Fruit fly (Drosophila melanogaster) whole organism, adult: ENCODE results near the gene CG5790.

ENCODE experiments used
- CG11617 ChIP-seq: fragments of 200-800 bp; sonication (Bioruptor generic); optimal IDR thresholded peaks from 2 replicates; lab custom pipeline; 2017; ENCODE audit warnings: mild to moderate bottlenecking, missing biosample characterization, missing genetic modification reagents, missing genetic modification characterization
- CG12768 ChIP-seq: fragments of 200-800 bp; sonication (Bioruptor generic); optimal IDR thresholded peaks from 2 replicates; lab custom pipeline; 2017; ENCODE audit warnings: missing biosample characterization, missing genetic modification characterization, mild to moderate bottlenecking, moderate library complexity, missing genetic modification reagents
- CG14711 ChIP-seq: fragments of 200-800 bp; sonication (Bioruptor generic); optimal IDR thresholded peaks from 2 replicates; lab custom pipeline; 2018; ENCODE audit warnings: missing biosample characterization, mild to moderate bottlenecking, missing genetic modification characterization, moderate library complexity
- CG1620 ChIP-seq: fragments of 200-800 bp; sonication (Bioruptor generic); optimal IDR thresholded peaks from 2 replicates; lab custom pipeline; 2016; ENCODE audit warnings: missing biosample characterization, missing genetic modification characterization
- CG33017 ChIP-seq: fragments of 200-800 bp; sonication (Bioruptor generic); optimal IDR thresholded peaks from 2 replicates; lab custom pipeline; 2018; ENCODE audit warnings: missing biosample characterization, mild to moderate bottlenecking, missing genetic modification characterization, moderate library complexity
- CG5204 ChIP-seq: fragments of 200-800 bp; sonication (Bioruptor generic); optimal IDR thresholded peaks from 2 replicates; lab custom pipeline; 2016; ENCODE audit warnings: missing biosample characterization, missing genetic modification characterization
- CG7045 ChIP-seq: fragments of 200-800 bp; sonication (Bioruptor generic); optimal IDR thresholded peaks from 2 replicates; lab custom pipeline; 2017; ENCODE audit warnings: missing biosample characterization, mild to moderate bottlenecking, missing genetic modification characterization
- CG7101 ChIP-seq: fragments of 200-800 bp; sonication (Bioruptor generic); optimal IDR thresholded peaks from 2 replicates; lab custom pipeline; 2018; ENCODE audit warnings: missing biosample characterization, mild to moderate bottlenecking, missing genetic modification characterization, moderate library complexity
- Clk ChIP-seq: fragments of 200-800 bp; sonication (Bioruptor generic); optimal IDR thresholded peaks from 2 replicates; lab custom pipeline; 2017; ENCODE audit warnings: missing biosample characterization, missing genetic modification characterization
- Crg-1 ChIP-seq: fragments of 200-800 bp; sonication (Bioruptor generic); optimal IDR thresholded peaks from 2 replicates; lab custom pipeline; 2016; ENCODE audit warnings: missing biosample characterization, missing genetic modification characterization
- Hr96 ChIP-seq: fragments of 200-800 bp; sonication (Bioruptor generic); optimal IDR thresholded peaks from 2 replicates; lab custom pipeline; 2016; ENCODE audit warnings: missing biosample characterization, missing genetic modification characterization
- Mnt ChIP-seq: fragments of 200-800 bp; sonication (Bioruptor generic); optimal IDR thresholded peaks from 2 replicates; lab custom pipeline; 2016; ENCODE audit warnings: missing biosample characterization, mild to moderate bottlenecking, missing genetic modification characterization
- bab1 ChIP-seq: fragments of 200-800 bp; sonication (Bioruptor generic); optimal IDR thresholded peaks from 3 replicates; lab custom pipeline; 2019; ENCODE audit warnings: missing biosample characterization, mild to moderate bottlenecking, missing genetic modification characterization, moderate library complexity
- cic ChIP-seq: fragments of 200-800 bp; sonication (Bioruptor generic); optimal IDR thresholded peaks from 2 replicates; lab custom pipeline; 2017; ENCODE audit warnings: missing biosample characterization, mild to moderate bottlenecking, missing genetic modification characterization, moderate library complexity
- cnc ChIP-seq, 2 experiments: fragments of >200 bp; optimal IDR thresholded peaks; 2 replicates each; lab custom pipeline; 2017
- kay ChIP-seq: fragments of 200-800 bp; sonication (Bioruptor generic); peaks from one replicate; lab custom pipeline; 2016; ENCODE audit warnings: missing biosample characterization, missing genetic modification characterization, borderline replicate concordance
- ovo ChIP-seq: fragments of 200-800 bp; sonication (Bioruptor generic); optimal IDR thresholded peaks from 2 replicates; lab custom pipeline; 2016; ENCODE audit warnings: missing biosample characterization, missing genetic modification characterization
- pad ChIP-seq: fragments of 200-800 bp; sonication (Bioruptor generic); optimal IDR thresholded peaks from 3 replicates; lab custom pipeline; 2017; ENCODE audit warnings: missing biosample characterization, missing genetic modification characterization, mild to moderate bottlenecking, moderate library complexity, missing genetic modification reagents
- tj ChIP-seq: fragments of 200-800 bp; sonication (Bioruptor generic); optimal IDR thresholded peaks from 3 replicates; lab custom pipeline; 2017; ENCODE audit warnings: missing biosample characterization, mild to moderate bottlenecking, missing genetic modification characterization, moderate library complexity
- toe ChIP-seq: fragments of 200-800 bp; sonication (Bioruptor generic); optimal IDR thresholded peaks from 2 replicates; lab custom pipeline; 2016; ENCODE audit warnings: missing biosample characterization, missing genetic modification characterization

CG5790 gene

DNA sequence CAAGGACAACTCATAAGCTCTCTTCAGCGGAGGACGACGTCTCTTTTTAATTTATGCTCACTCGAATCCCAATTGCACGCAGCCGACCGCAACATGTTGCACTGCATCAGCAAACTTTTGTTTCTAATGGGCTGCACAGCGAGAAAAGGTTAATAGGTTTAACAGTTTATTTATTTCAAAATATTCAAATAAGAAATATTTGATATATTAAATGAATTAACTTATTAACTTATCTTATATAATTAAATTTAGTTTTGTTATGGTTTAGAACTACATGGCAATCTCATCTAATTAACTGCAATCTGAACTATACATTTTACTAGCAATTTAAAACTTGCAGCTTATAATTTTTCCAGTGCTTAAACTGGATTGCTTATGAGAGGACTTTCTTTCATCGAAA, 20.8 kb downstream of the CG5790 start:
- TF ChIP-seq Hr96 (GFP tag; lab: Kevin White, UChicago) (no peak), CG14711 (tag; lab: Kevin White, UChicago) (no peak), CG7045 (GFP tag; lab: Kevin White, UChicago) (no peak)

DNA sequence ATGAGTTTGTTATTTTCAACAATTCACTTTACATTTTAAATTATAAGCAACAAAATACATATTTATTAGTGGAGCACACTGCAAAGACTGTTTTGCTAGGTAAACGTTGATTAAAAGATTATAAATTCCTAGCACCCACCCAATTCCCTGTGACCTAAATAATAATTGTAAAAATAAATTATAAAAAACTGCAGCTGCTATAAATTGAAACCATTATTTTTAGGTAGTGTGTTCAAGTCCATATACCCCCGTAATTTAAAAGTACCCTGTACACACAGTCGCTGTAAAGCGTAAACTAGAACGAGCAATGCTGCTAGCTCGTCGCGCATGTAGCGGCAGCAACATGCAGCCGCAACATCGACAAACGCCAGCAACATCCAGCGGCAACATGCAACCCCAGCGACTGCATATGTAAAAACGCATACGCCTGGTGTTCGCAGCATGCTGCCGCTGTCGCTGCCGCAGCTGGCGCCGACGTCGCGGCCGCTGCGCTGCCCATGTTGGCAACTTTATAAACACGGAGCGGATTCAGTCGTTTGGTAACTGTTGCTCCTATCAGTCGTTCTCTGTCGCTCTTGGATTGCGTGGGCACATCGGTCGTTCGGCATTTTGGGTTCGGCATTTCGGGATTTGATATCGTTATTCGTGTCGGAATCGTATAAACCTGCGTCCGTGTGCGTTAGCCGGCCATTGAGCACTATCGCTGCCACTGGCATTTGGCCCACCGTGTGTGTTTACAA, 25.1 kb downstream of the CG5790 start, which contains the start of gene Fas3:
TSS of gene Fas3 (plus strand) at position 526 of the 740 bp plus-strand sequence.
- TF ChIP-seq toe (GFP tag; lab: Kevin White, UChicago) (no peak), tj (GFP tag; lab: Kevin White, UChicago) (peak; percentile 17), CG7101 (tag; lab: Kevin White, UChicago) (no peak), CG1620 (GFP tag; lab: Kevin White, UChicago) (no peak), Hr96 (GFP tag; lab: Kevin White, UChicago) (no peak), CG33017 (tag; lab: Kevin White, UChicago) (no peak), Crg-1 (GFP tag; lab: Kevin White, UChicago) (no peak), cic (GFP tag; lab: Kevin White, UChicago) (peak; percentile 9), cnc (optimal IDR thresholded peaks at IDR 0.05; lab: Kevin White, UChicago) (no peak), CG14711 (tag; lab: Kevin White, UChicago) (no peak), pad (GFP tag; lab: Kevin White, UChicago) (no peak), Clk (no peak), bab1 (GFP tag; lab: Kevin White, UChicago) (peak; percentile 49), kay (GFP tag; lab: Kevin White, UChicago) (no peak), CG12768 (no peak), CG7045 (GFP tag; lab: Kevin White, UChicago) (peak; percentile 10), ovo (no peak), CG5204 (GFP tag; lab: Kevin White, UChicago) (no peak), CG11617 (GFP tag; lab: Kevin White, UChicago) (no peak), Mnt (GFP tag; lab: Kevin White, UChicago) (no peak)

DNA sequence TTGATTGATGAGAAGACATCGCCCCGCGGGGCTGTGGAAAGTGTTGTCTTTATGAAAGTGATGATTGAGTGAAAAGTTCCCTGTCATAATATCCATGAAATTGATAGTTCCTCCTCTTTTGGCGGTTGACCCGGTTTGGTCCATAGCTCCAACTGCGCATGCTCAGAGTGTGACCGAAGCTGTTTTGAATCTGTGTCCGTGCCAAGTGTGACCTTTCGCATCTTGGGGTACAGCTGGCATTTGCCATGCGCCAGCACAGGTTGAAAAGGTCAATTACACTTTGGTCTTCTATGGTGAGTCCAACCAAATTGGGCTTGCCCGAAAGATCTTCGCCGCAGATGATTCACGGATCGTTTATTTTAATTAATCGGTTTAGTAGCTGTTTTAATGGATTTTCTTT, 26.3 kb downstream of the CG5790 start:
- TF ChIP-seq kay (GFP tag; lab: Kevin White, UChicago): no peak
- TF ChIP-seq CG1620 (GFP tag; lab: Kevin White, UChicago): no peak
- TF ChIP-seq CG7045 (GFP tag; lab: Kevin White, UChicago): no peak
- TF ChIP-seq cnc (optimal IDR thresholded peaks at IDR 0.05; lab: Kevin White, UChicago): no peak
- TF ChIP-seq cic (GFP tag; lab: Kevin White, UChicago): no peak
- TF ChIP-seq ovo: no peak
- no peak for TF ChIP-seq toe (GFP tag; lab: Kevin White, UChicago)

DNA sequence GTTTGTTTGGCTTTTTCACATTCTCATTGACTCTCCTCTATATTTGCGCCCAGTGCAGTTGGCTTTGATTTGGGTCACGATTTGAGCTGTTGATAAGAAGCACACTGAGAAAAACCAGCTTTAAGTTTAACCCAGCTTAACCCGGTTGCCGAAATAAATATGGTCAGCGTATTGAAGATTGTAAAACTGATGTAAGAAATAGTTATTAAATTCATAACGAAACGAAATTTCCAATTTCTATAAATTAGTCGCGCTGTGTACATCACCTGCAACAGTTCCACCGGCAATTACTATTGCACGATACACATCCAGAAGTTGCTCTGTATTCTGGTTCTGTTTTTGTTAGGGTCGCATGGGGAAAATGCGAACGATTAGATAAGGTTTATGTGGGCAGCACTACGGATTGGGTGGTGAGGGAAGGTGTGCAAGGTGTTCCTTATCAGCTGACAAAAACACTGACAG, 30.5 kb downstream of the CG5790 start:
- peak; percentile 79 for TF ChIP-seq CG5204 (GFP tag; lab: Kevin White, UChicago)
- peak; percentile 79 for TF ChIP-seq CG33017 (tag; lab: Kevin White, UChicago)
- peak; percentile 80 for TF ChIP-seq CG7101 (tag; lab: Kevin White, UChicago)
- peak; percentile 72 for TF ChIP-seq CG11617 (GFP tag; lab: Kevin White, UChicago)
- peak; percentile 81 for TF ChIP-seq CG7045 (GFP tag; lab: Kevin White, UChicago)
- peak; percentile 63 for TF ChIP-seq Mnt (GFP tag; lab: Kevin White, UChicago)
- peak; percentile 5 for TF ChIP-seq CG1620 (GFP tag; lab: Kevin White, UChicago)
- TF ChIP-seq tj (GFP tag; lab: Kevin White, UChicago): peak; percentile 41
- TF ChIP-seq cnc (optimal IDR thresholded peaks at IDR 0.05; lab: Kevin White, UChicago): no peak
- TF ChIP-seq CG14711 (tag; lab: Kevin White, UChicago): peak; percentile 63
- TF ChIP-seq Clk: peak; percentile 56
- peak; percentile 6 for TF ChIP-seq ovo
- TF ChIP-seq CG12768: peak; percentile 76
- TF ChIP-seq kay (GFP tag; lab: Kevin White, UChicago): peak; percentile 59
- TF ChIP-seq toe (GFP tag; lab: Kevin White, UChicago): peak; percentile 58
- TF ChIP-seq Crg-1 (GFP tag; lab: Kevin White, UChicago): peak; percentile 37
- TF ChIP-seq pad (GFP tag; lab: Kevin White, UChicago): peak; percentile 30
- peak; percentile 41 for TF ChIP-seq bab1 (GFP tag; lab: Kevin White, UChicago)
- TF ChIP-seq Hr96 (GFP tag; lab: Kevin White, UChicago): peak; percentile 72
- TF ChIP-seq cic (GFP tag; lab: Kevin White, UChicago): peak; percentile 20

DNA sequence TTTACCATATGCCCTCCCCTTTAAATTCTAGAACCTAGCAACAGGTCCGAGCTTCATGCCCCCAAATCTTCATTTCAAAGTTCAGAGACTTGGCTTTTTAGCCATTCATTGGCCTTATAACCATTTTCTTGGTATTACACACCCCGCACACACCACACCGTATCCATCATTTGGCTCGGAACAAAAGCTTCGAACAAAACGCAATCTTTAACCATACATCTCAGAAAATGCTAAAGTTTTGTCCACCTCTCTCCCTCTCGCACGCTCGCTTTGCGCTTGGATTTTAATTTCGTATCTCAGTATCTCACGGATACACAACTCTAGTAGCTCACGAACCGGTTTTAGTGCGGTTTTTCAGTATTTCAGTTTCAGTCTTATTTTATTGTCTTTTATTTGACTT, 32.4 kb downstream of the CG5790 start:
- TF ChIP-seq kay (GFP tag; lab: Kevin White, UChicago) (no peak), CG7045 (GFP tag; lab: Kevin White, UChicago) (no peak), CG1620 (GFP tag; lab: Kevin White, UChicago) (no peak), CG11617 (GFP tag; lab: Kevin White, UChicago) (no peak), CG33017 (tag; lab: Kevin White, UChicago) (no peak), Crg-1 (GFP tag; lab: Kevin White, UChicago) (no peak), CG7101 (tag; lab: Kevin White, UChicago) (no peak), Hr96 (GFP tag; lab: Kevin White, UChicago) (no peak), Clk (no peak), CG12768 (no peak), Mnt (GFP tag; lab: Kevin White, UChicago) (no peak), cic (GFP tag; lab: Kevin White, UChicago) (no peak), CG5204 (GFP tag; lab: Kevin White, UChicago) (no peak), ovo (no peak)
